Worm (Caenorhabditis elegans) whole organism, young adult: ENCODE data around the gene ttr-49.

ENCODE experiments used
- C06A6.2 ChIP-seq: fragments of 200-800 bp; sonication (Bioruptor generic); conservative IDR thresholded peaks from 2 replicates; pipeline ENCODE4 v1.3.6; 2022; ENCODE audit warnings: missing genetic modification characterization, missing compliant biosample characterization
- F23B12.7 ChIP-seq: sonication (generic microtip); optimal IDR thresholded peaks from 2 replicates; lab custom pipeline; 2017; ENCODE audit warnings: missing genetic modification characterization, mild to moderate bottlenecking, missing compliant biosample characterization, antibody characterized with exemption, moderate library complexity; ENCODE audit not compliant: insufficient read depth
- F37B4.10 ChIP-seq: fragments of 200-800 bp; sonication (Bioruptor generic); IDR thresholded peaks from 2 replicates; pipeline ENCODE4 v1.3.6; 2022; ENCODE audit warnings: missing genetic modification characterization, missing compliant biosample characterization
- F39B2.1 ChIP-seq: fragments of 200-800 bp; sonication (Bioruptor generic); IDR thresholded peaks from 2 replicates; pipeline ENCODE4 v1.3.6; 2022; ENCODE audit warnings: missing genetic modification reagents, missing genetic modification characterization, missing compliant biosample characterization
- F55B11.4 ChIP-seq: sonication (generic microtip); optimal IDR thresholded peaks from 2 replicates; lab custom pipeline; 2016; ENCODE audit warnings: missing compliant biosample characterization, missing genetic modification characterization, borderline replicate concordance; ENCODE audit not compliant: insufficient read depth
- F57A8.1 ChIP-seq: fragments of 200-800 bp; sonication (Bioruptor generic); optimal IDR thresholded peaks from 2 replicates; lab custom pipeline; 2018; ENCODE audit warnings: mild to moderate bottlenecking, missing genetic modification characterization, moderate library complexity, missing compliant biosample characterization
- K12H6.12 ChIP-seq: fragments of 200-800 bp; sonication (Bioruptor generic); optimal IDR thresholded peaks from 2 replicates; lab custom pipeline; 2018; ENCODE audit warnings: mild to moderate bottlenecking, missing genetic modification characterization, missing compliant biosample characterization
- T07F8.4 ChIP-seq: sonication (generic microtip); optimal IDR thresholded peaks from 2 replicates; lab custom pipeline; 2016; ENCODE audit warnings: mild to moderate bottlenecking, missing genetic modification characterization, moderate library complexity, missing compliant biosample characterization
- T26A5.8 ChIP-seq: sonication (generic microtip); optimal IDR thresholded peaks from 2 replicates; lab custom pipeline; 2016; ENCODE audit warnings: missing genetic modification characterization, missing compliant biosample characterization
- Y53G8AR.9 ChIP-seq: fragments of 200-800 bp; sonication (Bioruptor generic); conservative IDR thresholded peaks from 2 replicates; pipeline ENCODE4 v1.3.6; 2022; ENCODE audit warnings: missing genetic modification reagents, missing genetic modification characterization, missing compliant biosample characterization
- ama-1 ChIP-seq, 3 experiments: fragments of 150-350 bp in 1 of 3; sonication (generic microtip) in 2 of 3; optimal IDR thresholded peaks; 2 replicates each; lab custom pipeline; 2014 to 2018; ENCODE audit warnings: missing biosample characterization in 2 of 3, missing genetic modification characterization in 2 of 3, missing genetic modification reagents in 2 of 3
- aptf-2 ChIP-seq: fragments of 200-800 bp; sonication (Bioruptor generic); conservative IDR thresholded peaks from 2 replicates; pipeline ENCODE4 v1.3.6; 2022; ENCODE audit warnings: missing genetic modification reagents, missing genetic modification characterization, missing compliant biosample characterization
- attf-3 ChIP-seq: fragments of 200-800 bp; sonication (Bioruptor generic); conservative IDR thresholded peaks from 2 replicates; pipeline ENCODE4 v1.3.6; 2022; ENCODE audit warnings: missing genetic modification reagents, missing genetic modification characterization, missing compliant biosample characterization
- bed-2 ChIP-seq: fragments of 200-800 bp; sonication (Bioruptor generic); IDR thresholded peaks from 2 replicates; pipeline ENCODE4 v1.3.6; 2022; ENCODE audit warnings: missing genetic modification reagents, missing genetic modification characterization, missing compliant biosample characterization
- cebp-2 ChIP-seq: fragments of 200-800 bp; sonication (Bioruptor generic); IDR thresholded peaks from 2 replicates; pipeline ENCODE4 v1.3.6; 2022; ENCODE audit warnings: missing genetic modification characterization, missing compliant biosample characterization
- ceh-27 ChIP-seq: fragments of 200-800 bp; sonication (Bioruptor generic); optimal IDR thresholded peaks from 2 replicates; lab custom pipeline; 2018; ENCODE audit warnings: mild to moderate bottlenecking, missing genetic modification characterization, moderate library complexity, missing compliant biosample characterization
- dpff-1 ChIP-seq: sonication (generic microtip); optimal IDR thresholded peaks from 2 replicates; lab custom pipeline; 2017; ENCODE audit warnings: mild to moderate bottlenecking, missing genetic modification characterization, missing compliant biosample characterization
- dpl-1 ChIP-seq: fragments of 150-350 bp; optimal IDR thresholded peaks from 2 replicates; lab custom pipeline; 2014; ENCODE audit warnings: missing biosample characterization, missing genetic modification reagents, missing genetic modification characterization
- efl-1 ChIP-seq: fragments of 150-350 bp; optimal IDR thresholded peaks from 2 replicates; lab custom pipeline; 2014; ENCODE audit warnings: missing biosample characterization, missing genetic modification reagents, missing genetic modification characterization
- egrh-3 ChIP-seq: fragments of 200-800 bp; sonication (Bioruptor generic); IDR thresholded peaks from 2 replicates; pipeline ENCODE4 v1.3.6; 2022; ENCODE audit warnings: missing genetic modification reagents, missing genetic modification characterization, missing compliant biosample characterization
- him-1 ChIP-seq: sonication (generic microtip); optimal IDR thresholded peaks from 2 replicates; lab custom pipeline; 2016; ENCODE audit warnings: missing genotype, missing genetic modification reagents, missing genetic modification characterization, missing compliant biosample characterization
- hmg-20 ChIP-seq: fragments of 200-800 bp; sonication (Bioruptor generic); IDR thresholded peaks from 2 replicates; pipeline ENCODE4 v1.3.6; 2022; ENCODE audit warnings: missing genetic modification reagents, missing genetic modification characterization, missing compliant biosample characterization
- lin-35 ChIP-seq, 3 experiments: fragments of 150-350 bp in 2 of 3; sonication (generic microtip) in 1 of 3; optimal IDR thresholded peaks; 2 replicates each; lab custom pipeline; 2014 to 2018; ENCODE audit warnings: missing biosample characterization in 3 of 3, missing genetic modification characterization in 3 of 3, missing genetic modification reagents in 3 of 3
- lin-54 ChIP-seq: fragments of 200-800 bp; sonication (Bioruptor generic); optimal IDR thresholded peaks from 2 replicates; lab custom pipeline; 2018; ENCODE audit warnings: mild to moderate bottlenecking, missing genetic modification characterization, missing compliant biosample characterization
- lsy-27 ChIP-seq: sonication (generic microtip); optimal IDR thresholded peaks from 2 replicates; lab custom pipeline; 2017; ENCODE audit warnings: missing genetic modification characterization, mild to moderate bottlenecking, missing compliant biosample characterization, antibody characterized with exemption, missing genotype, borderline replicate concordance; ENCODE audit not compliant: insufficient read depth
- madf-10 ChIP-seq: sonication (generic microtip); optimal IDR thresholded peaks from 2 replicates; lab custom pipeline; 2016; ENCODE audit warnings: mild to moderate bottlenecking, missing genetic modification characterization, missing compliant biosample characterization
- madf-3 ChIP-seq: fragments of 200-800 bp; sonication (Bioruptor generic); IDR thresholded peaks from 2 replicates; pipeline ENCODE4 v1.3.6; 2022; ENCODE audit warnings: missing genetic modification reagents, missing genetic modification characterization, missing compliant biosample characterization
- nfya-2 ChIP-seq: fragments of 200-800 bp; sonication (Bioruptor generic); IDR thresholded peaks from 2 replicates; pipeline ENCODE4 v1.3.6; 2022; ENCODE audit warnings: missing genetic modification reagents, missing genetic modification characterization, missing compliant biosample characterization
- nhr-120 ChIP-seq: fragments of 200-800 bp; sonication (Bioruptor generic); IDR thresholded peaks from 2 replicates; pipeline ENCODE4 v1.3.6; 2022; ENCODE audit warnings: missing genetic modification characterization, missing compliant biosample characterization
- nhr-80 ChIP-seq: sonication (generic microtip); optimal IDR thresholded peaks from 2 replicates; lab custom pipeline; 2016; ENCODE audit warnings: missing genetic modification characterization, missing compliant biosample characterization
- nhr-90 ChIP-seq: sonication (generic microtip); optimal IDR thresholded peaks from 2 replicates; lab custom pipeline; 2016; ENCODE audit warnings: missing genotype, mild to moderate bottlenecking, missing genetic modification characterization, missing compliant biosample characterization
- pha-4 ChIP-seq: fragments of 150-350 bp; sonication (generic microtip); optimal IDR thresholded peaks from 2 replicates; lab custom pipeline; 2014; ENCODE audit warnings: missing biosample characterization, missing genetic modification reagents, missing genetic modification characterization
- rcor-1 ChIP-seq: fragments of 200-800 bp; sonication (Bioruptor generic); IDR thresholded peaks from 2 replicates; pipeline ENCODE4 v1.3.6; 2022; ENCODE audit warnings: missing genetic modification reagents, missing genetic modification characterization, missing compliant biosample characterization
- repo-1 ChIP-seq: sonication (generic microtip); optimal IDR thresholded peaks from 2 replicates; lab custom pipeline; 2017; ENCODE audit warnings: mild to moderate bottlenecking, missing genetic modification characterization, missing compliant biosample characterization
- sdz-38 ChIP-seq: sonication (generic microtip); optimal IDR thresholded peaks from 2 replicates; lab custom pipeline; 2016; ENCODE audit warnings: missing genotype, missing genetic modification characterization, missing compliant biosample characterization
- sea-2 ChIP-seq: fragments of 200-800 bp; sonication (Bioruptor generic); IDR thresholded peaks from 2 replicates; pipeline ENCODE4 v1.3.6; 2022; ENCODE audit warnings: missing genetic modification characterization, missing compliant biosample characterization
- snpc-1.1 ChIP-seq: sonication (generic microtip); optimal IDR thresholded peaks from 2 replicates; lab custom pipeline; 2017; ENCODE audit warnings: missing genetic modification characterization, mild to moderate bottlenecking, missing compliant biosample characterization, antibody characterized with exemption, moderate library complexity, missing genotype, missing genetic modification reagents; ENCODE audit not compliant: insufficient read depth
- snpc-3.4 ChIP-seq: sonication (generic microtip); optimal IDR thresholded peaks from 2 replicates; lab custom pipeline; 2017; ENCODE audit warnings: missing genetic modification characterization, mild to moderate bottlenecking, missing compliant biosample characterization, antibody characterized with exemption, moderate library complexity, missing genotype, missing genetic modification reagents
- somi-1 ChIP-seq: fragments of 200-800 bp; sonication (Bioruptor generic); optimal IDR thresholded peaks from 2 replicates; lab custom pipeline; 2018; ENCODE audit warnings: mild to moderate bottlenecking, missing genetic modification characterization, missing compliant biosample characterization
- unc-130 ChIP-seq: sonication (generic microtip); optimal IDR thresholded peaks from 2 replicates; lab custom pipeline; 2016; ENCODE audit warnings: missing genetic modification reagents, missing genetic modification characterization, missing compliant biosample characterization
- ztf-6 ChIP-seq: fragments of 200-800 bp; sonication (Bioruptor generic); IDR thresholded peaks from 2 replicates; pipeline ENCODE4 v1.3.6; 2022; ENCODE audit warnings: missing genetic modification reagents, missing genetic modification characterization, missing compliant biosample characterization

Gene ttr-49

DNA sequence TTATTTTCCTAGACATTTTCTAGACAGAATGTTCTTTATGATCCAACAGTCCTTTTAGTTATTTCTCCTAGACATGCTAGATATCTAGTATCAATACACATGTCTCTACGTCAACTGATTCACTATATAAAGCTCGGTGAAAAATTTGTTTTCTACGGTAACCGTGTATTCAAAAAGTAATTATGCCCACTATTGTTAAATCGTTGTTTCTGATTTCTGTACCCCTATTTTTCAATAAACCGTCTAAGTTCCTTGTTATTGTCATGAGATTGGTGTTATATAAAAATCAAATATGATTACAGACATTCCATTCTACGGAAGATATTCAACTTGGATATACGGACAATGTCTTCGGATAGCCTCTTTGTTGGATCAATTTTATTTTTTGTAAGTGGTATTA, 3.4 kb downstream of the ttr-49 start, which contains the start of gene srx-46:
Gene srx-46 (plus strand): TSS at position 301 of the 400 bp plus-strand sequence.
- TF ChIP-seq repo-1 (tag; lab: Kevin White, UChicago), result no peak
- TF ChIP-seq sea-2 (GFP tag; lab: Robert Waterston, UW), result no peak
- TF ChIP-seq lin-54, result no peak
- TF ChIP-seq ztf-6 (GFP tag; lab: Robert Waterston, UW), result no peak
- TF ChIP-seq nhr-120, result no peak
- TF ChIP-seq ceh-27 (GFP tag; lab: Kevin White, UChicago), result no peak
- no peak for TF ChIP-seq snpc-1.1
- no peak for TF ChIP-seq T26A5.8
- TF ChIP-seq pha-4 (tag; lab: Kevin White, UChicago), result no peak
- TF ChIP-seq ama-1 (optimal IDR thresholded peaks at IDR 0.05; lab: Kevin White, UChicago), result no peak
- TF ChIP-seq ama-1 (GFP tag; optimal IDR thresholded peaks at IDR 0.05; lab: Kevin White, UChicago), result no peak
- no peak for TF ChIP-seq K12H6.12 (tag; lab: Kevin White, UChicago)
- no peak for TF ChIP-seq dpff-1
- no peak for TF ChIP-seq hmg-20
- TF ChIP-seq T07F8.4 (tag; lab: Kevin White, UChicago), result no peak
- TF ChIP-seq sdz-38, result no peak

DNA sequence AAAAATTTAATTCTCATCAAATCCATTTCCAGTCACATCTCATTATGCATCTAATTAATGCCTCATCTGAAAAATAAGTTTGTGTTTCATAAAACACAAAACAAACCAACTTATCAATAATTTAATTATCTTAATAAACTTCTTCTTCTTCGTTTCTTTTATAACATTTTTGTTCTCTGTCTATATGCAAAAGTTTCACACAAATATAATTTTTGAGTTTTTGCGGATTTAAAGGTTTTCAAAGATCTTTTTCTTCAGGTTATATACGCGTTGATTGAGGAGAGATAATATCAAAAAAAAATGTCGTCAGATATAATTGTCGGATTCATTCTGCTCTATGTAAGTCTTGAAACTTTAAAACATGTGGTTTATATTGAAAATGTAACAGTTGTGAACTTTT, 6.6 kb downstream of the ttr-49 start, which contains the start of gene srx-47:
Gene srx-47 (plus strand): TSS at position 301 of the 400 bp plus-strand sequence.
- no peak for TF ChIP-seq madf-3 (GFP tag; lab: Robert Waterston, UW)
- no peak for TF ChIP-seq bed-2 (GFP tag; lab: Robert Waterston, UW)

DNA sequence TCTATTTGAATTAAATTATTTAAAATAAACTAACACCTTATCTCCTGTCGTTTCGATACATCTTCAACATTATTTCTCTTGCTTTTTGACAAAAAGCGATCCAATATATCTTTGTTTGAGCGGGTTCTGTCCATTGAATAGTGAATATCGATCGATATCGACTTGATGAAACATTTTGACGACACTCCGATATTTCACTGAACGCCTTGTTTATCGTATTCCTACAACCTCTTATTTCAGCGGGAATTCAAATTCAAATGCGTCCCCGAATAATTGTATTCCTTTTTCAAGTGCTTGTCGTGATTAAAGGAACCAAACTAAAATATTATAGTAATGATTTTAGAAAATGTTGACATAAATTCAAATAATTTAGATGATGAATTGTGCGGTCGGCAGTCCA, 9.5 kb downstream of the ttr-49 start, which contains the start of the genes K07B1.7 and try-5:
Gene K07B1.7 (minus strand): TSS at position 159 of the 400 bp plus-strand sequence.
Gene try-5 (plus strand): TSS at position 241 of the 400 bp plus-strand sequence.
- TF ChIP-seq dpl-1 (GFP tag; lab: Kevin White, UChicago), result peak; percentile 26
- no peak for TF ChIP-seq nfya-2 (GFP tag; lab: Robert Waterston, UW)
- TF ChIP-seq nhr-80, result no peak
- no peak for TF ChIP-seq F57A8.1 (GFP tag; lab: Kevin White, UChicago)
- TF ChIP-seq somi-1, result no peak
- no peak for TF ChIP-seq madf-10
- TF ChIP-seq lin-35 (GFP tag; optimal IDR thresholded peaks at IDR 0.05; lab: Kevin White, UChicago), result peak in 1 of 3 experiments; percentile 85
- TF ChIP-seq lin-54, result peak; percentile 87
- peak; percentile 93 for TF ChIP-seq attf-3
- TF ChIP-seq efl-1 (GFP tag; lab: Kevin White, UChicago), result peak; percentile 68
- TF ChIP-seq aptf-2, result no peak
- no peak for TF ChIP-seq unc-130 (GFP tag; lab: Kevin White, UChicago)
- no peak for TF ChIP-seq ceh-27 (GFP tag; lab: Kevin White, UChicago)
- no peak for TF ChIP-seq nhr-90 (tag; lab: Kevin White, UChicago)
- TF ChIP-seq snpc-3.4, result no peak
- TF ChIP-seq him-1, result peak; percentile 36
- TF ChIP-seq, all 124 proteins: peak for 6

DNA sequence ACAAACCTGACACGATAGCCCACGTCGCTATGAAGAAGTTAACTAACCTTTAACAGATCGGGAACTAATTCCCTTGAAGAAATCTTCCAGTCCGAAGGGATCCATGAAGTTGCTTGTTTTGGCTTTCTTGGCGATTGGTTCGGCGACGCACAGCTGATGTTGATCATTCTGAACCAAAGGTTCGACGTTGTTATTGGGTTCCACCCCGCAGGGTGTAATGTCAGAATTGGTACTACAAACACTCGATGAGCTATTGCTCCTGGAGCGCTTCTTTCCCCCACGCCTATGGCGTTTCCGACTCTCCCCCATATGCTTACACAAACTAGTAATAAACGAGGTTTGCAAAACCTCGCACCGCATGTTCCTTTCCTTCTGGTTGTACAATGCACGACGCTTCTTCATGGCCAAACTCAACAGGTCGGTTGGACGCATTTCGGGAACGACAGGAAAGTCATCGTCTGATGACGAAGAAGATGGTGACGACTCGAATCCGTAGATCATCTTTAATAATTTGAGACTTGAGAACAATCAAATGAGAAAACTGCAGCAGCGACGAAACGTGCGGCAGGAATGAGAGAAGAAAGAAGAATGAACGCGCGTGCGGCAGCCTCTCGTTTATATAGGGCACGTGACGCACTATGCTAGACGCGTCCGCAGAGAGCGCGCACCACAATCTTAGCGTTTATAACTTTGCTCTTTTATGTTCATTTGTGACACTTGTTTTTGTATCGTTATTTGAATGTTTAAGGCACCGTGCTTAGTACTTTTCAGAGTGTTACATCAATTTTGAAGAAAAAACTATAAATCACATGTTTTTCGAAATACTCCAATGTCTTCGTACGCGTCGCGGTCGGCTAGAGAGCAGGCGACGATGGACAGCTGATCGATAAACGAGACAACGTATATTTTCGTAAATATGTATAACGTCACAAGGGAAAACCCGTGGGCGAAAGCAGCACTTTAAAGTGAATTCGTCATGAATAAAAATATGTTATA, 12.4 kb downstream of the ttr-49 start, which contains the start of gene tos-1:
Gene tos-1 (minus strand): TSS at position 575 of the 996 bp plus-strand sequence.
- TF ChIP-seq snpc-1.1 (no peak), cebp-2 (GFP tag; lab: Robert Waterston, UW) (no peak; the same call in 1 of the 2 replicates), F23B12.7 (tag; lab: Kevin White, UChicago) (peak; percentile 91), rcor-1 (GFP tag; lab: Robert Waterston, UW) (peak; percentile 81), C06A6.2 (peak; percentile 95), F55B11.4 (no peak), egrh-3 (peak; percentile 53; the same call in 1 of the 2 replicates), nhr-120 (no peak), lsy-27 (tag; lab: Kevin White, UChicago) (no peak), Y53G8AR.9 (GFP tag; lab: Robert Waterston, UW) (peak; percentile 97), efl-1 (GFP tag; lab: Kevin White, UChicago) (peak; percentile 36), F37B4.10 (GFP tag; lab: Robert Waterston, UW) (0 out of 2 replicates have a peak, but pooled peaks have one; percentile 63), F39B2.1 (no peak), pha-4 (tag; lab: Kevin White, UChicago) (peak; percentile 83), repo-1 (tag; lab: Kevin White, UChicago) (peak; percentile 96)
